Worm (Caenorhabditis elegans): ENCODE results near the gene C26F1.3.

The C26F1.3 gene

DNA sequence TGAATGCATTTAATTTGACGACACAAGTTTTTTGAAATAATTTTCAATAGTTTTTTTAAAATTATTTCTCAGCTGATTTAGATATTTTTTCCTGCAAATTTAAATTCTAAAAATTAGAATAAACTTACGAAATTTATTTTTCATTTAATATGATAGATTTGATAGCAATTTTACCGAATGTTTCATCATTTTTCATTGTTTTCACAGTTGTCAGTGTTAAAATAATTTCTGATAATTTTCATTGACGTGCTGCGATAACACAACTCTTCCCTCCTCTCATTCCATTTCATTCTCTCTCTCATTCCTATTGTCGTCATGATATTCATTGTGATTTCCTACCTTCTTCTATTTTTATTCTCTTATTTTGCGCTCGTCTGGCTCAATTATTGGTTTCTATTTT lies 16.9 kb upstream of the C26F1.3 start, which contains the start of gene hint-3:
Gene hint-3, plus strand, starts transcription at position 301 of the 400 bp plus-strand sequence.
- peak; percentile 36 for TF ChIP-seq elt-2 (tag; optimal IDR thresholded peaks at IDR 0.05)
- no peak for TF ChIP-seq nhr-25 (tag; optimal IDR thresholded peaks at IDR 0.05)

DNA sequence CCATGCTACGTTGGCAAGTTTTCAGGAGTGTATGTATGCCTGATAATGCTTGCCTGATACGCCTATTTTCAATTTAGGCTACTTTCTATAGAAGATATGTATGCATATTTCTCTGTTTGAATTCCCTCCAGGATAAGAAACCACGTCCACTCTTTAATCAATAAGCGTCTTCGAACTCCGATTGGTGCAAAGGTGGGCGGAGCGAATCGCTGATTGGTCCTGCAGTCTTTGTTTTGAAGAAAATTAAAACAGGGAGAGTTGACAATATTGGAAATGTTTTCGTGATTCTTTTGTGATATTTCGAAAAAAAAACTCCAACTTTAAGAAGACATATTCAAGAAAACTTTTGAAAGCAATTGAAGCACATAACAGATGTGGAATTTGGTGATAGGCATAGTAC lies 15.2 kb upstream of the C26F1.3 start:
- TF ChIP-seq nfya-1 (tag; optimal IDR thresholded peaks at IDR 0.05; ENCODE audit: insufficient read depth) (peak; percentile 83), mml-1 (tag; optimal IDR thresholded peaks at IDR 0.05) (no peak)

DNA sequence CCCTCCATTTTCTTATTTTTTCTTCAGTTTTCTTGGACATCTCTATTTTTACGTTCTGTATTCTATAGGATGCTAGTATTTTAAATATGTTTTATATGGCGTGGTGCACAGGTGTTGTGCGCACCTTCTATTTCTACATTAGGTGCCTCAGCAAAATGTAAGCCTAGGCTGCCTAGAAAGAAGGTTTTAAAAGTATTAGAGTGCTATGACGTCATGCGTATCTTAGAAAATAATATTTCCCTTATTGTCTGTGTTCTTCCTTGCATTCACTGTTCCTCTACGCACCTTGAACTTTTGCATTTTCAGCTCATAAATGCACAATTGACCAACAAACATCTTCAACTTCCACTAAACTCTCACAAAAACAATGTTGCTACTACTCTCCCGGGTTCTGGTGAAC lies 6.1 kb upstream of the C26F1.3 start, which contains the start of gene frpr-3:
Gene frpr-3, plus strand, starts transcription at position 301 of the 400 bp plus-strand sequence.
- TF ChIP-seq tbx-2 (tag; optimal IDR thresholded peaks at IDR 0.05) = no peak
- no peak for TF ChIP-seq lin-15B (tag; optimal IDR thresholded peaks at IDR 0.05)
- TF ChIP-seq nhr-23 (tag; optimal IDR thresholded peaks at IDR 0.05) = no peak
- TF ChIP-seq hmg-11 (tag; optimal IDR thresholded peaks at IDR 0.05) = no peak

DNA sequence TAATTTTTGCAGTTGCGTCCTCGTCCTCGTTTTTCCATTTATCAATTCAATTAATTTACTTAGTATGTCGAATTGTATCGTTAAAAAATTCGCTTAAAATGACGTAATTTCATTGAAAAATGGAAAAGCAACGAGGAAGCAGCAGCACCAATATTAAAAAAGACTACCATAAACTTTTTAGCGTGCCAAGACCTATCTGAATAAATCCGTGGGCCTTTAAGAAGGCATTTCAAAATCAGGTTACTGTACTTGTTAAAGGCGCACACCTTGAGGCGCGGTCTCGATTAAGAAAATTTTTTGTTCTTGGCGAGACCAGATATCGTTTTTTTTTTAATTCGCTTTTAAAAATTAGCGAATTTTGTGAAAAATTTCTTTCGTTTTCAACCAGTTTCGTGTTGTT lies 3.5 kb upstream of the C26F1.3 start:
- TF ChIP-seq nhr-23 (tag; optimal IDR thresholded peaks at IDR 0.05) (no peak), jun-1 (tag; optimal IDR thresholded peaks at IDR 0.05) (no peak), pqm-1 (tag; optimal IDR thresholded peaks at IDR 0.05) (no peak), lin-39 (tag; optimal IDR thresholded peaks at IDR 0.05) (no peak), skn-1 (tag; optimal IDR thresholded peaks at IDR 0.05) (no peak), mml-1 (tag; optimal IDR thresholded peaks at IDR 0.05) (no peak), ceh-28 (tag; optimal IDR thresholded peaks at IDR 0.05) (no peak), ceh-16 (tag; optimal IDR thresholded peaks at IDR 0.05) (no peak)

DNA sequence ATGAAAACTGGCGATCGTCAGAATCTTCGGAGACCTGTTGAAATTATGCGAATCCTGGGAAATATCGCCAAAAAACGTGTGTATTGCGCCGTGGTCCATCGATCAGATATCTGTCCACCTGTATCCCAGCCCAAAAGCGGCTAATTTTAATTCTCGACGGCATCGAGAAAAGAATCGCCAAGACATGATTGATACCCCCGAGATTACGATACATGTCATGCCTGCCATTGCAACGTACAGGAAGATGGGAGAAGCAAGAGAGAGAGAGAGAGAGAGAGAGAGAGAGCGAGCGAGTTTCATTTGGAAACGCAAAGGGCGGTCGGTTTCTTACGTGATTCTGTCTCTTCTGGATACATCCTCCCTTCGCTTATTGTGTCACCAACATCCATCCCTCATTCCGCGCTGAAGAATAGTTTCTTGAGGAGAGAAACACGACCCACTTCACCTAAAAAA lies 2.9 kb upstream of the C26F1.3 start, which contains the start of gene grl-10:
Gene grl-10, plus strand, starts transcription at position 403 of the 453 bp plus-strand sequence.
- no peak for TF ChIP-seq nhr-25 (tag; optimal IDR thresholded peaks at IDR 0.05)
- TF ChIP-seq lin-39 (tag; optimal IDR thresholded peaks at IDR 0.05) = no peak
- no peak for TF ChIP-seq ceh-16 (tag; optimal IDR thresholded peaks at IDR 0.05)
- no peak for TF ChIP-seq ZK546.5 (tag; optimal IDR thresholded peaks at IDR 0.05)
- no peak for TF ChIP-seq nhr-67 (tag; optimal IDR thresholded peaks at IDR 0.05)
- TF ChIP-seq ceh-82 (tag; optimal IDR thresholded peaks at IDR 0.05) = no peak
- TF ChIP-seq nhr-43 (tag; optimal IDR thresholded peaks at IDR 0.05; ENCODE audit: poor library complexity, severe bottlenecking) = peak; percentile 61

DNA sequence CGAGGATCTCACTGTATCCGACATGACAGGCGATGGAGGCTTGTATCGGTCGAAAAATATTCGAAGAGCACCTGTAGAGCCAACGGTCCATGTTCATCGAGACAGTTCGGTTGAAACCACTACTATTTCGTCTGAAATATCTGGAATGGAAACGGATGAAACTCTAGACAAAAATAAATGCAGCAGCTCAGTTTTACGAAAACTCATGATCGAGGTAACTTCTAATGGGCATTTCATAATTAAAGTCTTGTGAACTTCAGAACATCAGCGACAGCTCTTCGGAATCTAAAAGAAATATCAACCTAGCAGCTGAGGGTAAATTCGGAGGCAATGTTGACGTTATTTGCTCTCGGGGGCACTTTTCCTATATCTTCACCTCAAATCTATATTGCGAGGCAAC lies 1.9 kb upstream of the C26F1.3 start:
- TF ChIP-seq ceh-82 (tag; optimal IDR thresholded peaks at IDR 0.05) (no peak), nhr-43 (tag; optimal IDR thresholded peaks at IDR 0.05; ENCODE audit: poor library complexity, severe bottlenecking) (peak; percentile 47), ceh-28 (tag; optimal IDR thresholded peaks at IDR 0.05) (no peak), elt-3 (tag; optimal IDR thresholded peaks at IDR 0.05) (no peak), ama-1 (optimal IDR thresholded peaks at IDR 0.05) (peak; percentile 32), aly-2 (tag; optimal IDR thresholded peaks at IDR 0.05) (no peak), elt-2 (tag; optimal IDR thresholded peaks at IDR 0.05) (no peak), daf-12 (tag; optimal IDR thresholded peaks at IDR 0.05) (no peak), nhr-12 (tag; optimal IDR thresholded peaks at IDR 0.05) (no peak)

DNA sequence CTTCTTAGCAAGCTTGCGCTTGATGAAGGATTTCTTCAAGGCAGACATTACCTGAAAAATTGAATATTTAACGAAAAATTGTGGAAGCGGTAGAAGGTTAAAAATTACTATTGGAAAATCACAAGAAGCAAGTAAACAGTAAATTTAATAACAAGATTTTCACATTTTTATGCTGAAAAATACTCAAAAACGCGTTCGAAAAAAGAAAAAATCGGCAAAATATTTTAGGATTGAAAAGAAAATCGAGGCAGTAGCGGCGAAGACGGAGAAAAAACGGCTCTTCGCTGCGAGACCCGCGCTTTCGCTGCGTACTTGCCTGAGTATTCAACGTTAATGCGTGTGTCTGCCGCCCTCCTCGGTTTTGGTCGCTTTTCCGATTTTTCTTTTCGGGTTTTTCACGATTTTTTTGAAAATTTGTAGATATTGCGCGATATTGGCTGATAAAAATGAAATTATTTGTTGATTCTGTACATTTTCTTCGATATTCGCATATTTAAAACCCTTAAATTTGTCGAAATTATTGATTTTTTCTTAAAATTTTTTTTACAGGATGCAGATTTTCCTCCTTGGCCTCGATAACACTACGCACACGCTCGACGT lies 971 bp upstream of the C26F1.3 start, which contains the start of the genes rpl-39 and rps-30:
Gene rpl-39, minus strand, starts transcription at position 51 of the 600 bp plus-strand sequence.
Gene rps-30, plus strand, starts transcription at position 550 of the 600 bp plus-strand sequence.
- TF ChIP-seq R02D3.7 (tag; optimal IDR thresholded peaks at IDR 0.05) = peak; percentile 91
- TF ChIP-seq ceh-28 (tag; optimal IDR thresholded peaks at IDR 0.05) = peak; percentile 43
- TF ChIP-seq pha-4 (tag; optimal IDR thresholded peaks at IDR 0.05) = peak; percentile 94
- no peak for TF ChIP-seq aly-2 (tag; optimal IDR thresholded peaks at IDR 0.05)
- TF ChIP-seq lin-15B (tag; optimal IDR thresholded peaks at IDR 0.05) = peak; percentile 91
- TF ChIP-seq nhr-12 (tag; optimal IDR thresholded peaks at IDR 0.05) = no peak
- no peak for TF ChIP-seq unc-62 (GFP tag; optimal IDR thresholded peaks at IDR 0.05)
- TF ChIP-seq fkh-2 (tag; optimal IDR thresholded peaks at IDR 0.05) = no peak
- TF ChIP-seq lin-39 (tag; optimal IDR thresholded peaks at IDR 0.05) = peak; percentile 93
- no peak for TF ChIP-seq daf-12 (tag; optimal IDR thresholded peaks at IDR 0.05)
- TF ChIP-seq elt-1 (tag; optimal IDR thresholded peaks at IDR 0.05) = peak; percentile 25
- peak; percentile 41 for TF ChIP-seq tbx-2 (tag; optimal IDR thresholded peaks at IDR 0.05)
- TF ChIP-seq nhr-237 (tag; optimal IDR thresholded peaks at IDR 0.05) = no peak
- TF ChIP-seq nhr-43 (tag; optimal IDR thresholded peaks at IDR 0.05; ENCODE audit: poor library complexity, severe bottlenecking) = peak; percentile 49
- peak; percentile 92 for TF ChIP-seq nfya-1 (tag; optimal IDR thresholded peaks at IDR 0.05; ENCODE audit: insufficient read depth)
- TF ChIP-seq zag-1 (tag; optimal IDR thresholded peaks at IDR 0.05) = no peak
- peak; percentile 88 for TF ChIP-seq nhr-25 (tag; optimal IDR thresholded peaks at IDR 0.05)
- TF ChIP-seq ama-1 (optimal IDR thresholded peaks at IDR 0.05) = peak; percentile 59
- TF ChIP-seq eor-1 (tag; optimal IDR thresholded peaks at IDR 0.05) = no peak
- TF ChIP-seq snpc-4 (tag; optimal IDR thresholded peaks at IDR 0.05) = peak; percentile 62
- peak; percentile 69 for TF ChIP-seq pqm-1 (tag; optimal IDR thresholded peaks at IDR 0.05)
- peak; percentile 19 for TF ChIP-seq fkh-10 (GFP tag; optimal IDR thresholded peaks at IDR 0.05)
- TF ChIP-seq mdl-1 (tag; optimal IDR thresholded peaks at IDR 0.05) = no peak
- peak in 1 of 3 experiments; percentile 77 for TF ChIP-seq elt-3 (tag; optimal IDR thresholded peaks at IDR 0.05)
- TF ChIP-seq nhr-28 (tag; optimal IDR thresholded peaks at IDR 0.05) = no peak
- TF ChIP-seq ztf-11 (tag; optimal IDR thresholded peaks at IDR 0.05) = no peak
- TF ChIP-seq elt-2 (tag; optimal IDR thresholded peaks at IDR 0.05) = peak; percentile 65
- TF ChIP-seq skn-1 (tag; optimal IDR thresholded peaks at IDR 0.05) = peak; percentile 73
- peak; percentile 77 for TF ChIP-seq ceh-82 (tag; optimal IDR thresholded peaks at IDR 0.05)
- TF ChIP-seq jun-1 (tag; optimal IDR thresholded peaks at IDR 0.05) = peak; percentile 66

All from whole organism, L3 larva.